Fruit fly (Drosophila melanogaster) ovary, adult (tissue): ENCODE measurements around the gene CG6574.

Experiments used
- CG17801 ChIP-seq: fragments of 200-800 bp; optimal IDR thresholded peaks from 2 replicates; lab custom pipeline; 2019; ENCODE audit warnings: missing biosample characterization, mild to moderate bottlenecking, missing genetic modification characterization, moderate library complexity; ENCODE audit not compliant: partially characterized antibody

CG6574 gene

DNA sequence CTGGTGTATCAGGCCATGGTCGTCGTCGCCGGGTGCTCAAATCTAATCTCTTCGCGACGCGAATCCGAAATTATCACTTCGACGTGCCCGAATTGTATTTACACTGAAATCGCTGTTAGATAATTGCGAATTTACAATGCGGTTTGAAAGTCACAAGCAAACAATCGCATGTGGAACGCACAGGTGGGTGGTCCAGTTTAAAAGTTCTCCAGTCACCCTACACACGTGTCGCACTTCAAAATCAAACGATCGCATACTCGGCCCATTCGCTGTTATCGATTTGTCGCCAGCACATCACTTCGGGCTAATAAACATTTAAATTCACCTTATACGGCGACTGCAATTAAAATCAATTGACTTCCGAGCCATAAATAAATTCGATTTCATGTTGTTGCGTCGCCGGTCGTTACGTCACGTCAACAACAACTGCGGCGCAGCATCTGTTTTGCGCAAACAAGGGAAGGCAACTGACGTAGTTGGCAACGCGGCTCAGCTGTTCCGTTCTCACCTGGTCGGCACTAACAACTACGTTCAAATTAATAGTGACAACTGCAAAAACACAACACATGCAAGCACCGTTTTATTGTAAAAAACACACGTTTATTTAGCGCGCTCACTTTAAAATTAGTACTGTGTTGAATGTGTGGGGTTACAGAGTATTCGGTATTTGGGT, at the start of gene CG6574:
Gene CG6574 (minus strand): TSS at position 216 of the 673 bp plus-strand sequence.
- peak; percentile 25 for TF ChIP-seq CG17801 (GFP tag; lab: Kevin White, UChicago)

DNA sequence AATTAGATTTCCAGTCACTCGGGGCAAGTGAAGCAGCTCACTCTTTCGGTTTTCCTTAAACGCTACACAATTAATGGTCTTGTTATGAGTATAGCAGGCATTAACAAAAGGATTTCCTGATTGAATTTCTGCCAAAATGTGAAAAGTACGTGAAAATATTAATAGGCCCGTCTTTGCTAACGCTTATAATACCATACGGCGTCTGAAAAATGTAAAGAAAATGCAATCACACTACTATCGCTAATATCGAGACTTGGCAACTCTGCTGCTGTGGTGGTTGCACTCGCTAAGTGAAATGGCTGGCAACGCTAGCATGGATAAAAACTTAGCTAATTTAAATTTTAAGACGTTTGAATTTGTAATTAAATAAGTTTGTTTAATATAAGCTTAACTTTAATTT, 30.5 kb upstream of the CG6574 start, which contains the start of gene CG6621:
Gene CG6621 (minus strand): TSS at position 205 of the 400 bp plus-strand sequence.
- TF ChIP-seq CG17801 (GFP tag; lab: Kevin White, UChicago) = no peak

DNA sequence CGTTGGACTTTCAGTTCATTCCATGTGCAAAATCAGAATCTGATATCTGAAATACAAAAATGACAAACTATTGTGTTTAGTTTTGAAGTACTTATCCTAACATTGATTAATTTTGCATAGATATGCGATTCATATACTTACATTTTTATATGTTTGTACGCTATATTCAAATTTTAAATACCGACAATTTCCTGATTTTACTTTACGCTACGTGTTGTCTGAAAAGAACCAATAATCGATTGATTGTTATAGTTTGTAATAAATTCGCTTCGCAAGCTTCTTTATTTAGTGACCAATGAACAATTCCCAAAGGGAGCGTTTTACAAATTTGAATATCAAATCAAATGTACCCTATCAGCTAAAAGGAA, 26.7 kb upstream of the CG6574 start, which contains the start of gene Ak3:
Gene Ak3 (minus strand): TSS at position 69 of the 368 bp plus-strand sequence.
- TF ChIP-seq CG17801 (GFP tag; lab: Kevin White, UChicago) = no peak

DNA sequence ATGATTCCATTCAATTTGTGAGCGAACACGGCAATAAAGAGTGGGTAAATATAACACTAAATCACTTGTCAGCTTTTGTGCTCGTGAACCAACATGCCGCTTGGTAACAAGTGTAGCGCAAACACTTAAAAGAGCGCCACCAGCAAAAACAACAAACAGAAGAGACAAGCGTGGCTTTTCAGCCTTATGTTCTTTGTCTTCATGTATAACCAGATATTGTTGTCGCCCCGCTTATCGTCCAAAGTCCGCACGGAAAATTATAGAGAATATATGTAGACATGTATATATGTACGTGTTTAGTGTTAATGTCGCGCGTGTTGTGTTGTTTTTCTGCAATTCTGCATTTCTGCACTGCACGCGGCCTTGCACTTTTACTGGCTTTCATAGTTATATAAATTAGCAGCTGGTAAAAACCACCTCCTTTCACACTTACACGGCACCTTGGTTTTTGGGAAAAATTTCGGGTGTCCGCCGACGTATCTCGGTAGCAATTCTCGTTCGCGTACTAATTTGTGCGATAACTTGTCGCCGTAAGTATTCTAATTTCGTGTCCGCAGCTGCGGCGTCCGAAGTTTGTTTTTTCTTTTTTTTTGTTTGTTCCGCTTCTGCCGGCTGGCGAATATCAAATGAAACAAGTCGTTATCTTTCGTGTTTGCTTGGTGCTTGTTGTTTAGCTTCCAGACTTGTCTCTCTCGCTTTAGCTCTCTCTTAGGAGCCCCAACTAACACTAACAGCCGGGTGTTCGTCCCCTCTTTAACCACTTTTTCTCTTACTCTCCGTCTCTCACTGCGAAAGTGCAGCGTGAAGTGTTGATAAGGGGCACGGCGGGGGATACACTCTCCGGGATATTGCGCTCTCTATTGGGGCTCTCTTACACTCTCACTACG, 26.1 kb upstream of the CG6574 start:
- peak; percentile 48 for TF ChIP-seq CG17801 (GFP tag; lab: Kevin White, UChicago)

DNA sequence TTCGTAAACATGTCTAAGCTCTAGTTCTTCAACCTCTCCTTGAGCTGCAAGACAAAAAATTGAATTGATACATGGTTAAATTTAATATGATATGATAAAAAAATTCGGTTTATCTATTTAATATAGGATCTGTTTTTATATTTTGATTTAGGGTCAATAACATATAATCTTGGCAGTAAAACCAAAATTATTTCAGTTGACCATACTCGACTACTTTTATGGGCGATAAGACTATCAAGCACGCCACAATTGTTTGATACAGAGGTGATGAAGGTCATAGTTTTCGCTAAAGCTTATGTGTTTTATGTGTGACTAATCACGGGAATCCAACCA, 25.5 kb upstream of the CG6574 start:
- TF ChIP-seq CG17801 (GFP tag; lab: Kevin White, UChicago) = no peak

DNA sequence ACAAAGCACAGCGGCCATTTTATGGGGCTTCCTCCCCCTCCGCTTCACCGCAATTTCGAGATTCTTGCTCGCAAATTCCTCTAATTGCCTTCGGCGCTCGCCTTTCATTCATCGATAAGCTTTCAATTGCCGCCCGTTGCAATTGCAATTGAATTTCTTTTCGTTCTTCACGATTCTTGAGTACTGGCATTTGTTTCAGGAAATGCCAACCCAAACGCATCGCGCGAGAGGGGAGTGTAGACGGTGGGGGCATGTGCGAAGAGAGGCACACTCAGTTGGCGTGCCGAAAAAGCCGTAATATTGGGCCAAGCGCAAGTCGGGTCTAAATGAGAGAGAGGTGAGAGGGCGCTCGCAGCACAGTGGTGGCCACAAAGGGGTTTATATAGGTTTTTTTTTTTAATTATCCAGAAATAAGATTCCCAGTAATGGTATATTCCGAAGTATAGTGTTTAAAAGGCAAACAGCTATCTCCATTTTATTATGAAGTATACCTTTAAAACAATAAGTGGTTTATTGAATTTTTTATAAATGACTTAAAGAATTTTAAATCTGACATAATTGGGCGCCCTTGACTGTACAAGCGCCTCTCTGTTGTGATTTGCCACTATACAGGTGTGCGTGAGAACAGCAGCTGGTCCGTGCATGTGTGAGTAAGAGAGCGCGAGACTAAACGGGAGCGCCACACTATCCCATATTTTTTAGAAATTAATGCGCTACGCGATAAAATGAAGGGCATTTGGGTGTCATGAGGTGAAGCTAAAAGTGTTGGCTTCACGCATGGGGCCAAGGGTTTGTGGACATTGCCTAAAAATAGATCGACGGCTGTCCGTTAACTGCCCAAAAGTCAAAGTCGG, 23.9 kb upstream of the CG6574 start:
- TF ChIP-seq CG17801 (GFP tag; lab: Kevin White, UChicago) = peak; percentile 82

DNA sequence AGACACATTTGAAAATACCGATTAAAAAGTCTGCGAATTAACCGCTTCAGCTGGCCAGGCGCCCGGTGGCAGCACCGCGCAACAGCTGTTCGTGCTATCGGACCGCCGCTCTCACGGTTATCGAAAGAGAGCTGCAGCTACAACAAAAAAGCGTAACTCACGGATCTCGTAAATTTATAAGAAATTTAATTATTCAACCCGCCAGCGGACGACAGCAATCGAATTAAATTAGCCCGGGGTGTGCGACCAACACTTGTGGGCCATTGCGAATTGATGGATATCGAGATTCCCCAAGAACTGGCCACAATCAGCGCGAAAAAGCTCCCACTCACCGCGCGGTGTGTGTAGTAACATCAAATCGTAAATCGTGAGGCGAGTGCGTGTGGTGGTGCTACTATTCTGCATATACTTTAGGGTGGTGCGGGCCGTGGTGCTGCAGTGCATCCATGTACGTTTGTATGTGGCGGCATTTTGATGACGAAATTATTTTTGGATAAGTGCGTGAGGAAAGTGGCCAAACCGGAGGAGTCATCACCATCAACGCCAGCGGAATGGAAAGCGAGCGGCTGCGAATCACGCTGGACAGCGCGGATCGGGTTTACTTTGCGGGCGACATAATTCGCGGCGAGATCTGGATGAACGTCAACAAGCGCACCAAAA, 22.8 kb upstream of the CG6574 start, which contains the start of gene Leash:
Gene Leash (plus strand): TSS at position 119 of the 660 bp plus-strand sequence.
- TF ChIP-seq CG17801 (GFP tag; lab: Kevin White, UChicago) = peak; percentile 9

DNA sequence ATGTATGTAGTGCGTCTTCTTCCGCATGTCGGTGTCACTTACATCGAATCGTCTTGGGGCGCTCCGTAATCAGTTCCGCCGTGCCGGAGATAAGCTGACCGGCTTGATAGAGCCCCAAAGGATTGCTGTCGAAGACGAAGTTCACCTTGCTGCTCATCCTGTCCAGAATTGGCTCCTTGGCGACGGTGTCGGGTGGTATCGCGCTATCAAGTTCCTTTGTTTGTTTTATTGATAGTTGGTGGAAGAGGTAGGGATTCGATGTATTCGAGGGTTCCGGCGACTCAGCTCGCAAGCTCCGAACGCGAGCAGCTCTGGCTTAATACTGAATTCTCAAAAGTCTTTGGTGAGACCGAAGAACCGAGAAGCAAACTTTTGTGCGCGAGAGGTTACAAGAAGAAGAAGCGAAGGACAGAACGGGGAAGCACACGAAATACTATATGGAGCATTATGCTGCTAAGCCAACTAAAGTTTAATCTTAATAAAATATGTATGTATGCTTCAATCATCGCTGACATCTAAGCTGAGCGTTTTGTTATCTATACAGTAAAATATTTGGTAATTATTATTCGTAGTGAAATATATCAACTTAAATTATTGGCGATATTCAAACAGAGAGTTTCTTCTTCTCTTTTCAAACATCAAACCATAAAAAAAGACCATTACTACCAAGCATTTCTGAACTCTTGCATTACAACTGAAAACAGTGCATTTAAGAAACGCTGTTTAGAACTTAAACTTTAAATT, 22.1 kb upstream of the CG6574 start, which contains the start of gene CG14696:
Gene CG14696 (minus strand): TSS at position 324 of the 744 bp plus-strand sequence.
- TF ChIP-seq CG17801 (GFP tag; lab: Kevin White, UChicago) = no peak

DNA sequence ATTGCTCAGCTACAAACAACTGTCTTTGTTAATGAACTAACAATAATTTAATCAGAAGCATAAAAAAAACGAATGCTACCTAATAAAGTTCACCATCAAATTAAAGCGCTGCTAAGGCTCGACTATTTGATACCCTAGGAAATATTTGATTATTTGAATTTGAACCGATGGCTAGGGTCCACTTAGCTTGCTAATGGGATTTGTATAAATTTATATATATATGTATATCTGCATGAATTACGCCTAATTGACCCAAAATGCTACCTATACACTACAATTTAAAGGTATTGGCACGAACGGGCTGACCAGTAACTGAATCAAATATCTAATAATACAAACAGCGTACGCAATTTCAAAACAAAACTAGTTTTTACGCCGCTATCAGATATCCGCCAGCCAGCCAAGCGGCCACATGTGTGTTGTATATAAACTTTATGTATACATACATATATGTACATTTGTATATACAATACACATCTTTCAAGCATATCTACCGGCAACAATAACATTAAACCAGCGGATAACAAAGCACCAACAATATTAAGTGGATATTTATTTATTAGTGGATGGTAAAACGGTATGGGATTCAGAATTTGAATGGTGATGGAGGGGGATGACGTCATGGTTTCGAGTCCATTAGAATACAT, 21.4 kb upstream of the CG6574 start:
- no peak for TF ChIP-seq CG17801 (GFP tag; lab: Kevin White, UChicago)

DNA sequence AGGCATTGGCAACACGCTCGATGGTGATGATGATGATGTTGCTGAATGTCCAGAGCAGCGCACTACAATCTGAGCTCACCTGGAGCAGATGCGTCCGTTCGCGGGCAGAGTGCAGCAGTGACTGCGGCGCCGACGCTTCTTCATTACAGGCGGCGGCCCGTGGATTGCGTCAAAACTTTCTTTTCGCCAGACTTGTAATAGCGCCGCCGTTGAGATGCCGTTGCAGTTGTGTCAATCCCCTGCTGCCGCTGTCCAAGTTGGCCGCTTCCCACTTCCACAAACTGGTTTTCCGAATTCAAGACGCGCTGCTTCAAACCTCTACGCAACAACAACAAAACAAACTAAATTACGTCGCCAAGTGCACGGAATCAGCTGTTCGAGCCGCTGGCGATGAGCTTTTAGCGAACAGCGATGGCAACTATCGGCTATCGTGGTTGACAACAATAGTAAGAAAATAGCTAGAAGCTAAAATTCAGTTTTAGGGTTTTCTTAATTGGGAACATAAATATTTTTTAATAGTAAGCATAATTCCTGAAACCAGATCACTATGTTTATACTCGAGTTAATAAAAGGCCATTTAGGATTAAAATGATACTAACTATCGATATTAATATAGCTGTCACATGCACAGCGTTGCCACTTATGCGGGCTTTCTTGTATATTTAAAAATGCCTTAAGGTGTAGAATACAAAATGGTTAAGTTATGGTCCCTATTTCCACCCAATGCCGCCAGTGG, 19.2 kb upstream of the CG6574 start, which contains the start of gene Tpc1:
Gene Tpc1 (minus strand): TSS at position 365 of the 736 bp plus-strand sequence.
- no peak for TF ChIP-seq CG17801 (GFP tag; lab: Kevin White, UChicago)

DNA sequence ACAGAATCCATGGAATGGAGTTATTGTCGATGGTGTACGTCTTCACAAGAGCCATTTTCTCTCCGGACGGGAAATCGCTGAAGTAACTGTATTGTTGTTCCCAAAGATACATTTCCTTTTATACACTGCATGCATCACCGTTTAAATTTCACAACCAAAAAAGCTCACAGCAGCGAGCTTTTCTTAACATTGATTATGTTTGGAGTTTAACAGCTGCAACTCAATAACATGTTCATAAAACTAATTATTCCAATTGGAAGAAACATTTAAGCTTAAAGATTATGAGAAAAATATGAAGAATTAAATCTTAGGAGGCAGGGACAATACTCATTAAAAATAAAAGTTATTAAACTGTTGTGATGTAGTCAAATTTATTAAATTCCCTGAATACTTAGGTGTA, 16.4 kb upstream of the CG6574 start, which contains the start of gene CG14695:
Gene CG14695 (minus strand): TSS at position 101 of the 400 bp plus-strand sequence.
- TF ChIP-seq CG17801 (GFP tag; lab: Kevin White, UChicago) = no peak

DNA sequence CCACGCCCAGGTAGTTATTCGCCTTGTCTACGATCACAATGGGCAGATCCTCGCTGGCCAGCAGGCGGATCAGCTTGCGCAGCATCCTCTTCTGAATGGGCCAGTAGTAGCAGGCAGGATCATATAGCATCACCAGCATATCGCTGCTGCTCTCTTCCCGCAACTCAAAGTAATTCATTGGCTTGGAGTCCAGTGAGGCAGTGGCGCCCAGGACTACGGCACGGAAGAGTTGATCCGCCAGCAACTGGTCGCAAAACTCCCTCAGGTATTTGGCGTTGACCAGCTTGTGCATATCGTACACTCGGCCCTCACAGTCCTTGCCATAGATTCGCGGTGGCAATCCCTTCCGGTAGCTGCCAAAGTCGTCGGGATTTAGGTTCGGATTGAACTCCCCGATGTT, 15.8 kb upstream of the CG6574 start:
- no peak for TF ChIP-seq CG17801 (GFP tag; lab: Kevin White, UChicago)
